Worm (Caenorhabditis elegans): ENCODE measurements around the gene C07A9.12.

C07A9.12 gene

ce11 chrIII:9727439-9727838 is at the start of gene C07A9.12:
TSS of gene C07A9.12 (minus strand) at chrIII:9727539.
- TF ChIP-seq hlh-8 (tag; optimal IDR thresholded peaks at IDR 0.05) (no peak), T23F11.4 (GFP tag; optimal IDR thresholded peaks at IDR 0.05) (no peak), madf-2 (tag; optimal IDR thresholded peaks at IDR 0.05) (no peak), hlh-13 (GFP tag; optimal IDR thresholded peaks at IDR 0.05) (no peak), ceh-19 (GFP tag; optimal IDR thresholded peaks at IDR 0.05) (no peak), odd-2 (tag; optimal IDR thresholded peaks at IDR 0.05) (no peak), fax-1 (tag; optimal IDR thresholded peaks at IDR 0.05) (no peak), ahr-1 (tag; optimal IDR thresholded peaks at IDR 0.05) (no peak), pax-1 (tag; optimal IDR thresholded peaks at IDR 0.05) (no peak), pros-1 (tag; optimal IDR thresholded peaks at IDR 0.05) (no peak)

DNA sequence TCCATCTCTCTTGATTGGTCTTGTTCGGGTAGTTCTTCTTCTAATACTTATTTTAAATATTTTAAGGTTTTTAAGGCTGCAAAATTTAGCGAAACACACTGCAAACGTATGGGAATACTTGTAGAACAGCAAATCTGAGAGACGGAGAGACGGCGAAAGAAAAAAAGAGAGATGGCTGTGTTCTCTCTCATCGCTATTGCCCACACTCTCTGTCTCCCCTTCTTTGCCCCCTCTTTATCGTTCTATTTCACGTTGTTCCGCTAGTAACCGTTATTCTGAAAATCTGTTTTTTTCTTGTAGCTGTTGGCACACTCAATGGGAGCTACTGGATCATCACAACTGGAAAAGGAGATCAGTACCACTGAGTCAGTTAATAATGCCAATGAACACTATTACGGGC is 49.0 kb upstream of the C07A9.12 start, which contains the start of gene usp-46:
Gene usp-46, plus strand, starts transcription at position 301 of the 400 bp plus-strand sequence.
- TF ChIP-seq pax-1 (tag; optimal IDR thresholded peaks at IDR 0.05) = peak; percentile 43
- no peak for TF ChIP-seq ceh-45 (GFP tag; IDR thresholded peaks at IDR 0.05)
- TF ChIP-seq ceh-34 (tag; optimal IDR thresholded peaks at IDR 0.05) = no peak
- no peak for TF ChIP-seq pros-1 (tag; optimal IDR thresholded peaks at IDR 0.05)
- peak; percentile 16 for TF ChIP-seq ceh-31 (tag; optimal IDR thresholded peaks at IDR 0.05)
- no peak for TF ChIP-seq pha-2 (tag; optimal IDR thresholded peaks at IDR 0.05)
- no peak for TF ChIP-seq unc-3 (GFP tag; conservative IDR thresholded peaks at IDR 0.05)
- TF ChIP-seq unc-3 (tag; optimal IDR thresholded peaks at IDR 0.05) = no peak
- no peak for TF ChIP-seq lim-6 (tag; optimal IDR thresholded peaks at IDR 0.05)
- no peak for TF ChIP-seq ceh-14 (tag; optimal IDR thresholded peaks at IDR 0.05)
- no peak for TF ChIP-seq ceh-48 (tag; optimal IDR thresholded peaks at IDR 0.05)
- TF ChIP-seq unc-86 (tag; optimal IDR thresholded peaks at IDR 0.05) = no peak

- no peak for TF ChIP-seq Y22D7AL.16 (tag; optimal IDR thresholded peaks at IDR 0.05)
- no peak for TF ChIP-seq hlh-6 (tag; optimal IDR thresholded peaks at IDR 0.05)
- no peak for TF ChIP-seq ceh-18 (tag; optimal IDR thresholded peaks at IDR 0.05)
- no peak for TF ChIP-seq elt-4 (tag; optimal IDR thresholded peaks at IDR 0.05)
- no peak for TF ChIP-seq pag-3 (tag; optimal IDR thresholded peaks at IDR 0.05; ENCODE audit: borderline replicate concordance)
- TF ChIP-seq npax-4 (tag; optimal IDR thresholded peaks at IDR 0.05) = no peak
- TF ChIP-seq ceh-9 (tag; optimal IDR thresholded peaks at IDR 0.05) = no peak
- no peak for TF ChIP-seq K09A11.1 (tag; optimal IDR thresholded peaks at IDR 0.05; ENCODE audit: insufficient read depth)
- no peak for TF ChIP-seq fax-1 (tag; optimal IDR thresholded peaks at IDR 0.05)
- no peak for TF ChIP-seq ceh-34 (tag; optimal IDR thresholded peaks at IDR 0.05)
- TF ChIP-seq ceh-6 (GFP tag; optimal IDR thresholded peaks at IDR 0.05) = no peak
- TF ChIP-seq madf-2 (tag; optimal IDR thresholded peaks at IDR 0.05) = no peak
- no peak for TF ChIP-seq pat-9 (tag; optimal IDR thresholded peaks at IDR 0.05)
- no peak for TF ChIP-seq eyg-1 (tag; optimal IDR thresholded peaks at IDR 0.05)
- no peak for TF ChIP-seq rnt-1 (tag; optimal IDR thresholded peaks at IDR 0.05)
- no peak for TF ChIP-seq F13H6.1 (tag; optimal IDR thresholded peaks at IDR 0.05)
These were observed 48.6 kb upstream of the C07A9.12 start for ce11 chrIII:9775916-9776315.

- TF ChIP-seq T23F11.4 (GFP tag; optimal IDR thresholded peaks at IDR 0.05) (no peak), ceh-2 (tag; optimal IDR thresholded peaks at IDR 0.05) (no peak), ceh-24 (tag; optimal IDR thresholded peaks at IDR 0.05) (no peak), dve-1 (tag; optimal IDR thresholded peaks at IDR 0.05) (no peak), ceh-6 (GFP tag; optimal IDR thresholded peaks at IDR 0.05) (no peak), nfya-1 (tag; optimal IDR thresholded peaks at IDR 0.05) (no peak), ceh-48 (tag; optimal IDR thresholded peaks at IDR 0.05) (no peak), unc-3 (GFP tag; conservative IDR thresholded peaks at IDR 0.05) (no peak), unc-3 (tag; optimal IDR thresholded peaks at IDR 0.05) (no peak), K02D7.2 (tag; optimal IDR thresholded peaks at IDR 0.05) (no peak), eyg-1 (tag; optimal IDR thresholded peaks at IDR 0.05) (no peak), ahr-1 (tag; optimal IDR thresholded peaks at IDR 0.05) (no peak), ama-1 (optimal IDR thresholded peaks at IDR 0.05) (no peak), pag-3 (tag; optimal IDR thresholded peaks at IDR 0.05; ENCODE audit: borderline replicate concordance) (no peak), gmeb-2 (tag; optimal IDR thresholded peaks at IDR 0.05) (no peak), elt-4 (tag; optimal IDR thresholded peaks at IDR 0.05) (no peak), ztf-16 (tag; optimal IDR thresholded peaks at IDR 0.05) (no peak), sox-2 (GFP tag; IDR thresholded peaks at IDR 0.05) (no peak)
These were observed 45.1 kb upstream of the C07A9.12 start for ce11 chrIII:9772394-9772793.
